Fruit fly (Drosophila melanogaster) whole organism, embryonic: ENCODE measurements around the gene CG11672.

Experiments used
- B-H1 ChIP-seq: fragments of 200-800 bp; sonication (Bioruptor generic); IDR thresholded peaks from 3 replicates; pipeline ENCODE4 v1.3.6; 2022; ENCODE audit warnings: missing biosample characterization, missing genetic modification characterization
- CG10147 ChIP-seq: fragments of 200-800 bp; sonication (Bioruptor generic); optimal IDR thresholded peaks from 2 replicates; lab custom pipeline; 2019; ENCODE audit warnings: missing biosample characterization, mild to moderate bottlenecking, missing genetic modification characterization, moderate library complexity
- CG10274 ChIP-seq: fragments of 200-800 bp; sonication (Bioruptor generic); optimal IDR thresholded peaks from 3 replicates; lab custom pipeline; 2017; ENCODE audit warnings: missing biosample characterization, mild to moderate bottlenecking, missing genetic modification characterization
- CG10321 ChIP-seq: fragments of 200-800 bp; sonication (Bioruptor generic); IDR thresholded peaks from 2 replicates; pipeline ENCODE4 v1.3.6; 2022; ENCODE audit warnings: missing biosample characterization, missing genetic modification characterization
- CG10979 ChIP-seq: fragments of 200-800 bp; sonication (Bioruptor generic); optimal IDR thresholded peaks from 2 replicates; lab custom pipeline; 2018; ENCODE audit warnings: missing biosample characterization, mild to moderate bottlenecking, missing genetic modification characterization, moderate library complexity
- CG11456 ChIP-seq: fragments of 200-800 bp; sonication (Bioruptor generic); IDR thresholded peaks from 3 replicates; pipeline ENCODE4 v1.3.6; 2022; ENCODE audit warnings: missing biosample characterization, missing genetic modification characterization
- CG12071 ChIP-seq: fragments of 200-800 bp; sonication (Bioruptor generic); optimal IDR thresholded peaks from 3 replicates; lab custom pipeline; 2018; ENCODE audit warnings: missing biosample characterization, mild to moderate bottlenecking, missing genetic modification characterization
- CG12236 ChIP-seq: fragments of 200-800 bp; sonication (Bioruptor generic); optimal IDR thresholded peaks from 2 replicates; lab custom pipeline; 2016; ENCODE audit warnings: missing biosample characterization, missing genetic modification characterization
- CG12659 ChIP-seq: fragments of 200-800 bp; sonication (Bioruptor generic); optimal IDR thresholded peaks from 3 replicates; lab custom pipeline; 2017; ENCODE audit warnings: mild to moderate bottlenecking, missing biosample characterization, missing genetic modification reagents, missing genetic modification characterization
- CG13123 ChIP-seq: fragments of 200-800 bp; sonication (Bioruptor generic); optimal IDR thresholded peaks from 2 replicates; lab custom pipeline; 2016; ENCODE audit warnings: missing biosample characterization, missing genetic modification characterization
- CG1602 ChIP-seq: fragments of 200-800 bp; sonication (Bioruptor generic); optimal IDR thresholded peaks from 3 replicates; lab custom pipeline; 2016; ENCODE audit warnings: missing biosample characterization, missing genetic modification characterization
- CG16779 ChIP-seq: fragments of 200-800 bp; sonication (Bioruptor generic); IDR thresholded peaks from 2 replicates; pipeline ENCODE4 v1.3.6; 2022; ENCODE audit warnings: missing biosample characterization, missing genetic modification characterization
- CG1792 ChIP-seq: fragments of 200-800 bp; sonication (Bioruptor generic); optimal IDR thresholded peaks from 2 replicates; lab custom pipeline; 2016; ENCODE audit warnings: missing biosample characterization, missing genetic modification characterization
- CG18599 ChIP-seq: fragments of 200-800 bp; sonication (Bioruptor generic); optimal IDR thresholded peaks from 3 replicates; lab custom pipeline; 2017; ENCODE audit warnings: missing biosample characterization, missing genetic modification characterization, mild to moderate bottlenecking, moderate library complexity, missing genetic modification reagents
- CG2678 ChIP-seq: fragments of 200-800 bp; sonication (Bioruptor generic); optimal IDR thresholded peaks from 3 replicates; lab custom pipeline; 2019; ENCODE audit warnings: missing biosample characterization, mild to moderate bottlenecking, missing genetic modification characterization, moderate library complexity
- CG31224 ChIP-seq: fragments of 200-800 bp; sonication (Bioruptor generic); IDR thresholded peaks from 2 replicates; pipeline ENCODE4 v1.3.6; 2022; ENCODE audit warnings: missing biosample characterization, missing genetic modification characterization
- CG3163 ChIP-seq: fragments of 200-800 bp; sonication (Bioruptor generic); optimal IDR thresholded peaks from 3 replicates; lab custom pipeline; 2016; ENCODE audit warnings: missing biosample characterization, missing genetic modification characterization
- CG4404 ChIP-seq: fragments of 200-800 bp; sonication (Bioruptor generic); IDR thresholded peaks from 2 replicates; pipeline ENCODE4 v1.3.6; 2022; ENCODE audit warnings: missing biosample characterization, missing genetic modification characterization
- CG6654 ChIP-seq: fragments of 200-800 bp; sonication (Bioruptor generic); optimal IDR thresholded peaks from 2 replicates; lab custom pipeline; 2017; ENCODE audit warnings: missing biosample characterization, mild to moderate bottlenecking, missing genetic modification characterization
- CG6791 ChIP-seq: fragments of 200-800 bp; sonication (Bioruptor generic); IDR thresholded peaks from 3 replicates; pipeline ENCODE4 v1.3.6; 2022; ENCODE audit warnings: missing biosample characterization, missing genetic modification characterization; ENCODE audit not compliant: partially characterized antibody
- CG9215 ChIP-seq: fragments of 200-800 bp; sonication (Bioruptor generic); IDR thresholded peaks from 2 replicates; pipeline ENCODE4 v1.3.6; 2022; ENCODE audit warnings: missing biosample characterization, missing genetic modification characterization
- CG9727 ChIP-seq: fragments of 200-800 bp; sonication (Bioruptor generic); optimal IDR thresholded peaks from 3 replicates; lab custom pipeline; 2017; ENCODE audit warnings: missing biosample characterization, mild to moderate bottlenecking, missing genetic modification characterization
- CG9932 ChIP-seq: fragments of 200-800 bp; sonication (Bioruptor generic); IDR thresholded peaks from 2 replicates; pipeline ENCODE4 v1.3.6; 2022; ENCODE audit warnings: missing biosample characterization, missing genetic modification characterization
- CrebB ChIP-seq: fragments of 200-800 bp; sonication (Bioruptor generic); optimal IDR thresholded peaks from 3 replicates; lab custom pipeline; 2018; ENCODE audit warnings: missing biosample characterization, mild to moderate bottlenecking, missing genetic modification characterization
- Drgx ChIP-seq: fragments of 200-800 bp; sonication (Bioruptor generic); IDR thresholded peaks from 2 replicates; pipeline ENCODE4 v1.3.6; 2022; ENCODE audit warnings: missing biosample characterization, missing genetic modification characterization
- Eip74EF ChIP-seq, 2 experiments: fragments of 200-800 bp in 1 of 2; fragments of >200 bp in 1 of 2; sonication (Bioruptor generic) in 1 of 2; optimal IDR thresholded peaks; 2 replicates each; lab custom pipeline; 2017 to 2019; ENCODE audit warnings: missing biosample characterization in 2 of 2, missing genetic modification characterization in 2 of 2, mild to moderate bottlenecking in 1 of 2, moderate library complexity in 1 of 2
- HHEX ChIP-seq: fragments of 200-800 bp; sonication (Bioruptor generic); optimal IDR thresholded peaks from 3 replicates; lab custom pipeline; 2017; ENCODE audit warnings: missing biosample characterization, mild to moderate bottlenecking, missing genetic modification characterization, missing genetic modification reagents
- Hey ChIP-seq: fragments of 200-800 bp; sonication (Bioruptor generic); optimal IDR thresholded peaks from 3 replicates; lab custom pipeline; 2018; ENCODE audit warnings: missing biosample characterization, mild to moderate bottlenecking, missing genetic modification characterization
- NFAT ChIP-seq: fragments of 200-800 bp; sonication (Bioruptor generic); IDR thresholded peaks from 2 replicates; pipeline ENCODE4 v1.3.6; 2022; ENCODE audit warnings: missing biosample characterization, missing genetic modification characterization
- Sin3A ChIP-seq: fragments of >200 bp; optimal IDR thresholded peaks from 2 replicates; lab custom pipeline; 2018
- Sry-β ChIP-seq: fragments of 200-800 bp; sonication (Bioruptor generic); optimal IDR thresholded peaks from 2 replicates; lab custom pipeline; 2018; ENCODE audit warnings: missing biosample characterization, mild to moderate bottlenecking, missing genetic modification characterization, moderate library complexity
- Ssrp ChIP-seq: fragments of 200-800 bp; sonication (Bioruptor generic); optimal IDR thresholded peaks from 2 replicates; lab custom pipeline; 2018; ENCODE audit warnings: missing biosample characterization, mild to moderate bottlenecking, missing genetic modification characterization, moderate library complexity
- ac ChIP-seq: fragments of 200-800 bp; sonication (Bioruptor generic); optimal IDR thresholded peaks from 3 replicates; lab custom pipeline; 2017; ENCODE audit warnings: missing biosample characterization, mild to moderate bottlenecking, missing genetic modification characterization
- bcd ChIP-seq: fragments of 200-800 bp; sonication (Bioruptor generic); optimal IDR thresholded peaks from 2 replicates; lab custom pipeline; 2017; ENCODE audit warnings: missing biosample characterization, mild to moderate bottlenecking, missing genetic modification characterization
- chinmo ChIP-seq: fragments of 200-800 bp; sonication (Bioruptor generic); IDR thresholded peaks from 4 replicates; pipeline ENCODE4 v1.3.6; 2022; ENCODE audit warnings: missing biosample characterization, missing genetic modification characterization; ENCODE audit not compliant: partially characterized antibody
- fd102C ChIP-seq: fragments of 200-800 bp; sonication (Bioruptor generic); optimal IDR thresholded peaks from 2 replicates; lab custom pipeline; 2018; ENCODE audit warnings: missing biosample characterization, mild to moderate bottlenecking, missing genetic modification characterization, moderate library complexity
- gcm2 ChIP-seq: fragments of 200-800 bp; sonication (Bioruptor generic); optimal IDR thresholded peaks from 2 replicates; lab custom pipeline; 2016; ENCODE audit warnings: missing biosample characterization, missing genetic modification characterization
- kay ChIP-seq: fragments of 200-800 bp; sonication (Bioruptor generic); optimal IDR thresholded peaks from 2 replicates; lab custom pipeline; 2016; ENCODE audit warnings: missing biosample characterization, missing genetic modification characterization
- klu ChIP-seq: fragments of 200-800 bp; sonication (Bioruptor generic); IDR thresholded peaks from 2 replicates; pipeline ENCODE4 v1.3.6; 2022; ENCODE audit warnings: missing biosample characterization, missing genetic modification characterization
- nerfin-2 ChIP-seq: fragments of 200-800 bp; sonication (Bioruptor generic); IDR thresholded peaks from 2 replicates; pipeline ENCODE4 v1.3.6; 2022; ENCODE audit warnings: missing biosample characterization, missing genetic modification characterization; ENCODE audit not compliant: partially characterized antibody
- peb ChIP-seq: fragments of 200-800 bp; sonication (Bioruptor generic); IDR thresholded peaks from 2 replicates; pipeline ENCODE4 v1.3.6; 2022; ENCODE audit warnings: missing biosample characterization, missing genetic modification characterization
- pho ChIP-seq: fragments of 200-800 bp; sonication (Bioruptor generic); optimal IDR thresholded peaks from 2 replicates; lab custom pipeline; 2016; ENCODE audit warnings: missing biosample characterization, missing genetic modification characterization
- schlank ChIP-seq: fragments of 200-800 bp; sonication (Bioruptor generic); optimal IDR thresholded peaks from 2 replicates; lab custom pipeline; 2018; ENCODE audit warnings: missing biosample characterization, mild to moderate bottlenecking, missing genetic modification characterization
- sd ChIP-seq: fragments of 200-800 bp; sonication (Bioruptor generic); optimal IDR thresholded peaks from 3 replicates; lab custom pipeline; 2018; ENCODE audit warnings: missing biosample characterization, mild to moderate bottlenecking, missing genetic modification characterization, moderate library complexity
- sim ChIP-seq: fragments of 200-800 bp; sonication (Bioruptor generic); IDR thresholded peaks from 2 replicates; pipeline ENCODE4 v1.3.6; 2022; ENCODE audit warnings: missing biosample characterization, missing genetic modification characterization
- sna ChIP-seq: fragments of 200-800 bp; sonication (Bioruptor generic); IDR thresholded peaks from 2 replicates; pipeline ENCODE4 v1.3.6; 2022; ENCODE audit warnings: missing biosample characterization, missing genetic modification characterization; ENCODE audit not compliant: partially characterized antibody
- tin ChIP-seq: fragments of 200-800 bp; sonication (Bioruptor generic); optimal IDR thresholded peaks from 3 replicates; lab custom pipeline; 2016; ENCODE audit warnings: missing biosample characterization, missing genetic modification characterization
- tio ChIP-seq: fragments of 200-800 bp; sonication (Bioruptor generic); optimal IDR thresholded peaks from 2 replicates; lab custom pipeline; 2017; ENCODE audit warnings: missing biosample characterization, missing genetic modification characterization, inconsistent platforms
- wek ChIP-seq: fragments of 200-800 bp; sonication (Bioruptor generic); optimal IDR thresholded peaks from 3 replicates; lab custom pipeline; 2018; ENCODE audit warnings: missing biosample characterization, mild to moderate bottlenecking, missing genetic modification characterization, moderate library complexity
- yki ChIP-seq: fragments of >200 bp; optimal IDR thresholded peaks from 3 replicates; lab custom pipeline; 2018
- z ChIP-seq: fragments of 200-800 bp; sonication (Bioruptor generic); IDR thresholded peaks from 3 replicates; pipeline ENCODE4 v1.3.6; 2022; ENCODE audit warnings: missing biosample characterization, missing genetic modification characterization

Gene CG11672

dm6 chr3R:8243720-8244119 is 46.7 kb downstream of the CG11672 start, which contains the start of the genes CG9636, CG18749 and CG33722 (continued):
- TF ChIP-seq CG10274 (GFP tag; lab: Kevin White, UChicago) (no peak), schlank (tag; lab: Kevin White, UChicago) (no peak), CG16779 (GFP tag; lab: Robert Waterston, UW) (no peak), CG12659 (GFP tag; lab: Kevin White, UChicago) (peak; percentile 86), CG12071 (GFP tag; lab: Kevin White, UChicago) (no peak), yki (lab: Kevin White, UChicago) (no peak), tio (peak; percentile 15), Hey (tag; lab: Kevin White, UChicago) (no peak), CG10147 (GFP tag; lab: Kevin White, UChicago) (peak; percentile 62), NFAT (no peak), Sry-β (GFP tag; lab: Kevin White, UChicago) (peak; percentile 77), CrebB (no peak), chinmo (GFP tag; lab: Robert Waterston, UW) (peak; percentile 91; the same call in 3 of the 4 replicates), CG6791 (GFP tag; lab: Robert Waterston, UW) (peak; percentile 91), CG31224 (GFP tag; lab: Robert Waterston, UW) (no peak), nerfin-2 (GFP tag; lab: Robert Waterston, UW) (peak; percentile 97), CG2678 (tag; lab: Kevin White, UChicago) (no peak), CG18599 (peak; percentile 80), Drgx (GFP tag; lab: Robert Waterston, UW) (no peak), CG3163 (GFP tag; lab: Kevin White, UChicago) (no peak), CG4404 (GFP tag; lab: Robert Waterston, UW) (peak; percentile 56; the same call in 1 of the 2 replicates), sd (tag; lab: Kevin White, UChicago) (peak; percentile 49), Ssrp (peak; percentile 53), sna (GFP tag; lab: Robert Waterston, UW) (peak; percentile 99), gcm2 (no peak), fd102C (GFP tag; lab: Kevin White, UChicago) (no peak), sim (GFP tag; lab: Robert Waterston, UW) (no peak), kay (GFP tag; lab: Kevin White, UChicago) (peak; percentile 43), CG9215 (GFP tag; lab: Robert Waterston, UW) (0 out of 2 replicates have a peak, but pooled peaks have one; percentile 20), bcd (GFP tag; lab: Kevin White, UChicago) (peak; percentile 52), CG10321 (GFP tag; lab: Robert Waterston, UW) (no peak), HHEX (GFP tag; lab: Kevin White, UChicago) (peak; percentile 44), Sin3A (lab: Kevin White, UChicago) (peak; percentile 32), CG6654 (GFP tag; lab: Kevin White, UChicago) (no peak), CG13123 (GFP tag; lab: Kevin White, UChicago) (peak; percentile 48), CG12236 (GFP tag; lab: Kevin White, UChicago) (no peak), ac (GFP tag; lab: Kevin White, UChicago) (no peak), Eip74EF (GFP tag; optimal IDR thresholded peaks at IDR 0.05; lab: Kevin White, UChicago) (peak in 1 of 2 experiments; percentile 65), pho (GFP tag; lab: Kevin White, UChicago) (peak; percentile 45), z (GFP tag; lab: Robert Waterston, UW) (no peak), klu (peak; percentile 59; the same call in 1 of the 2 replicates), CG1792 (GFP tag; lab: Kevin White, UChicago) (no peak), peb (GFP tag; lab: Robert Waterston, UW) (peak; percentile 42; the same call in 1 of the 2 replicates), wek (GFP tag; lab: Kevin White, UChicago) (no peak), tin (GFP tag; lab: Kevin White, UChicago) (peak; percentile 82), B-H1 (peak; percentile 53; the same call in 2 of the 3 replicates), CG11456 (peak; percentile 40; the same call in 1 of the 3 replicates), CG10979 (tag; lab: Kevin White, UChicago) (peak; percentile 66), CG9932 (peak; percentile 77), CG9727 (peak; percentile 76), CG1602 (GFP tag; lab: Kevin White, UChicago) (peak; percentile 65)
